Fruit fly (Drosophila melanogaster) whole organism, wandering third instar larva: Measurements from ENCODE around the gene CG15449.

Source experiments
- dsf ChIP-seq: sonication (Bioruptor generic); optimal IDR thresholded peaks from 2 replicates; lab custom pipeline; 2016; ENCODE audit warnings: missing biosample characterization, missing genetic modification characterization, borderline replicate concordance
- foxo ChIP-seq, 2 experiments: fragments of 200-800 bp; sonication (Bioruptor generic); optimal IDR thresholded peaks; 2 replicates in 1 of 2; 3 replicates in 1 of 2; lab custom pipeline; 2016 to 2017; ENCODE audit warnings: missing biosample characterization in 2 of 2, missing genetic modification characterization in 2 of 2
- fru ChIP-seq: fragments of 200-800 bp; sonication (Bioruptor generic); optimal IDR thresholded peaks from 3 replicates; lab custom pipeline; 2016; ENCODE audit warnings: missing biosample characterization, mild to moderate bottlenecking, missing genetic modification characterization
- jim ChIP-seq: fragments of 175-275, 200-325 bp; sonication (Bioruptor generic); optimal IDR thresholded peaks from 2 replicates; lab custom pipeline; 2016; ENCODE audit warnings: missing biosample characterization, mild to moderate bottlenecking, missing genetic modification characterization
- lola ChIP-seq: fragments of >200 bp; optimal IDR thresholded peaks from 2 replicates; lab custom pipeline; 2017; ENCODE audit warnings: missing biosample characterization, missing genetic modification characterization
- psq ChIP-seq: fragments of 200-800 bp; sonication (Bioruptor generic); optimal IDR thresholded peaks from 3 replicates; lab custom pipeline; 2017; ENCODE audit warnings: missing biosample characterization, mild to moderate bottlenecking, missing genetic modification characterization, moderate library complexity

DNA sequence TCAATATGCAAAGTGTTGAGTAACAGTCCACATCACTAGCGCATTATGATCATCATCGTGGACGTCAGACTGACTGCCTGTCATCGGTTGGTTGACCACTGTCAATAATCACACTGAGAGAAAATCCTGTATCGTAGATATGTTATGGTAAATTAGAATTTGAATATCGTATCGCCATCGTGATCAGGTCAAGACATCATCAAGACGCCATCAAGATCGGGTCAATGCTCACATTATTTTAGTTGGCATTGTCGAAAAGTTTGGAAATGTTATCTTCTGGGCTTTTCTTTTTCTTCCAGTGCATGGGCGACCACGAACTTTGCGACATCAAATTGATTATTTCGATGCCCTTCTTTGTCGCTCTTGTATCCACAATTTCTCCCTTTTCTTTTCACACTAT, 18.6 kb upstream of the CG15449 start:
- TF ChIP-seq foxo (GFP tag; optimal IDR thresholded peaks at IDR 0.05; lab: Kevin White, UChicago) (peak; percentile 15 to 64), psq (GFP tag; lab: Kevin White, UChicago) (peak; percentile 64), fru (peak; percentile 70), lola (GFP tag; lab: Kevin White, UChicago) (no peak), dsf (GFP tag; lab: Kevin White, UChicago) (no peak), jim (GFP tag; lab: Kevin White, UChicago) (no peak)
